Fruit fly (Drosophila melanogaster): ENCODE results near the gene hzg.
A peak's percentile ranks its signal among the peaks of the same experiment; 100 is the strongest.

The hzg gene

dm6 chr3L:15977565-15977964 lies 27.0 kb downstream of the hzg start (continued):
- peak; percentile 82 for TF ChIP-seq CG31441 (GFP tag; IDR thresholded peaks at IDR 0.05)
- TF ChIP-seq sima (GFP tag; optimal IDR thresholded peaks at IDR 0.05), result no peak
- TF ChIP-seq CG17612 (GFP tag; IDR thresholded peaks at IDR 0.05), result peak; percentile 46; the same call in 1 of the 2 replicates
- TF ChIP-seq CG13775 (GFP tag; optimal IDR thresholded peaks at IDR 0.05), result no peak
- no peak for TF ChIP-seq CG2202 (tag; optimal IDR thresholded peaks at IDR 0.05)
- TF ChIP-seq CG8089 (GFP tag; optimal IDR thresholded peaks at IDR 0.05), result no peak
- peak; percentile 56 for TF ChIP-seq phol (tag; optimal IDR thresholded peaks at IDR 0.05)
- peak; percentile 55; the same call in 1 of the 2 replicates for TF ChIP-seq CG11247 (GFP tag; IDR thresholded peaks at IDR 0.05)
- no peak for TF ChIP-seq CG13123 (GFP tag; optimal IDR thresholded peaks at IDR 0.05)
- peak; percentile 37 for TF ChIP-seq CG13424 (tag; optimal IDR thresholded peaks at IDR 0.05)
- TF ChIP-seq cato (GFP tag; optimal IDR thresholded peaks at IDR 0.05; ENCODE audit: borderline replicate concordance), result no peak
- no peak for TF ChIP-seq CG1792 (GFP tag; optimal IDR thresholded peaks at IDR 0.05)
- no peak for TF ChIP-seq wor (GFP tag; IDR thresholded peaks at IDR 0.05)
- TF ChIP-seq cad (GFP tag; optimal IDR thresholded peaks at IDR 0.05), result no peak
- TF ChIP-seq odd (GFP tag; optimal IDR thresholded peaks at IDR 0.05), result no peak
- no peak for TF ChIP-seq zen2 (GFP tag; IDR thresholded peaks at IDR 0.05; ENCODE audit: partially characterized antibody)
- no peak for TF ChIP-seq prd (optimal IDR thresholded peaks at IDR 0.05)
- TF ChIP-seq prd (GFP tag; IDR thresholded peaks at IDR 0.05), result peak; percentile 79
- no peak for TF ChIP-seq Side (GFP tag; optimal IDR thresholded peaks at IDR 0.05)
- no peak for TF ChIP-seq Kr (GFP tag; optimal IDR thresholded peaks at IDR 0.05)
- peak; percentile 25; the same call in 1 of the 2 replicates for TF ChIP-seq CG11085 (GFP tag; IDR thresholded peaks at IDR 0.05)
- no peak for TF ChIP-seq knrl (GFP tag; IDR thresholded peaks at IDR 0.05; ENCODE audit: partially characterized antibody)
- peak; percentile 56 for TF ChIP-seq ind (GFP tag; optimal IDR thresholded peaks at IDR 0.05)
- TF ChIP-seq CG30431 (GFP tag; optimal IDR thresholded peaks at IDR 0.05), result no peak
- no peak for TF ChIP-seq tio (GFP tag; optimal IDR thresholded peaks at IDR 0.05)
- peak; percentile 22; the same call in 1 of the 2 replicates for TF ChIP-seq E2f2 (GFP tag; IDR thresholded peaks at IDR 0.05)
- TF ChIP-seq CG31224 (GFP tag; IDR thresholded peaks at IDR 0.05), result peak; percentile 41; the same call in 1 of the 2 replicates
- TF ChIP-seq CG17361 (GFP tag; IDR thresholded peaks at IDR 0.05), result peak; percentile 52; the same call in 2 of the 3 replicates
- TF ChIP-seq CG1602 (GFP tag; optimal IDR thresholded peaks at IDR 0.05), result no peak
- no peak for TF ChIP-seq sim (GFP tag; IDR thresholded peaks at IDR 0.05)
- no peak for TF ChIP-seq CG2129 (GFP tag; IDR thresholded peaks at IDR 0.05; ENCODE audit: partially characterized antibody)
- TF ChIP-seq CG7839 (tag; optimal IDR thresholded peaks at IDR 0.05), result peak; percentile 75
- TF ChIP-seq CG32532 (GFP tag; IDR thresholded peaks at IDR 0.05), result peak; percentile 74
- TF ChIP-seq Fer2 (tag; optimal IDR thresholded peaks at IDR 0.05), result no peak
- no peak for TF ChIP-seq jumu (GFP tag; optimal IDR thresholded peaks at IDR 0.05)
- peak; percentile 63; the same call in 2 of the 3 replicates for TF ChIP-seq CG11093 (GFP tag; IDR thresholded peaks at IDR 0.05)
- 0 out of 2 replicates have a peak, but pooled peaks have one; percentile 8 for TF ChIP-seq onecut (GFP tag; IDR thresholded peaks at IDR 0.05)
- no peak for TF ChIP-seq CG9797 (GFP tag; optimal IDR thresholded peaks at IDR 0.05)
- peak; percentile 45; the same call in 1 of the 2 replicates for TF ChIP-seq ranshi (GFP tag; IDR thresholded peaks at IDR 0.05)
- peak; percentile 50 for TF ChIP-seq Aef1 (GFP tag; IDR thresholded peaks at IDR 0.05)
- no peak for TF ChIP-seq CG3995 (GFP tag; optimal IDR thresholded peaks at IDR 0.05)
- TF ChIP-seq CG31388 (GFP tag; optimal IDR thresholded peaks at IDR 0.05), result no peak
- peak; percentile 56 for TF ChIP-seq Asciz (GFP tag; optimal IDR thresholded peaks at IDR 0.05)
- peak; percentile 20 for TF ChIP-seq CoRest (tag; optimal IDR thresholded peaks at IDR 0.05)
- no peak for TF ChIP-seq luna (GFP tag; optimal IDR thresholded peaks at IDR 0.05)
- TF ChIP-seq CG4730 (GFP tag; IDR thresholded peaks at IDR 0.05), result peak; percentile 72
- TF ChIP-seq ab (GFP tag; optimal IDR thresholded peaks at IDR 0.05), result no peak
- TF ChIP-seq Ptx1 (GFP tag; IDR thresholded peaks at IDR 0.05), result peak; percentile 84
- TF ChIP-seq CG4424 (GFP tag; optimal IDR thresholded peaks at IDR 0.05), result peak; percentile 27
- no peak for TF ChIP-seq salm (tag; optimal IDR thresholded peaks at IDR 0.05)
- TF ChIP-seq Opbp (GFP tag; IDR thresholded peaks at IDR 0.05; ENCODE audit: partially characterized antibody), result no peak
- no peak for TF ChIP-seq CHES-1-like (GFP tag; optimal IDR thresholded peaks at IDR 0.05)
